Worm (Caenorhabditis elegans) whole organism, late embryonic: ENCODE measurements around the gene F20G2.5.
A peak's percentile ranks its signal among the peaks of the same experiment; 100 is the strongest.

Experiments used
- C08G9.2 ChIP-seq: sonication (generic microtip); optimal IDR thresholded peaks from 2 replicates; lab custom pipeline; 2016; ENCODE audit warnings: mild to moderate bottlenecking, missing genetic modification characterization, moderate library complexity, missing compliant biosample characterization
- F13H6.1 ChIP-seq: sonication (generic microtip); optimal IDR thresholded peaks from 2 replicates; lab custom pipeline; 2016; ENCODE audit warnings: missing genetic modification characterization, missing compliant biosample characterization
- K09A11.1 ChIP-seq: sonication (generic microtip); optimal IDR thresholded peaks from 2 replicates; lab custom pipeline; 2017; ENCODE audit warnings: antibody characterized with exemption, mild to moderate bottlenecking, missing genetic modification characterization, missing compliant biosample characterization; ENCODE audit not compliant: insufficient read depth
- T23F11.4 ChIP-seq: fragments of 200-800 bp; sonication (Bioruptor generic); optimal IDR thresholded peaks from 2 replicates; lab custom pipeline; 2018; ENCODE audit warnings: mild to moderate bottlenecking, missing genetic modification characterization, missing compliant biosample characterization
- Y22D7AL.16 ChIP-seq: sonication (generic microtip); optimal IDR thresholded peaks from 2 replicates; lab custom pipeline; 2016; ENCODE audit warnings: missing genetic modification characterization, missing compliant biosample characterization
- ama-1 ChIP-seq: fragments of 150-350 bp; optimal IDR thresholded peaks from 2 replicates; lab custom pipeline; 2014
- ceh-18 ChIP-seq: sonication (generic microtip); optimal IDR thresholded peaks from 2 replicates; lab custom pipeline; 2016; ENCODE audit warnings: missing genetic modification characterization, missing compliant biosample characterization
- ceh-2 ChIP-seq: sonication (generic microtip); optimal IDR thresholded peaks from 2 replicates; lab custom pipeline; 2016; ENCODE audit warnings: missing genotype, missing genetic modification characterization, missing compliant biosample characterization
- ceh-22 ChIP-seq: sonication (generic microtip); optimal IDR thresholded peaks from 2 replicates; lab custom pipeline; 2017; ENCODE audit warnings: missing biosample characterization, missing genetic modification characterization
- ceh-30 ChIP-seq: fragments of 150-350 bp; optimal IDR thresholded peaks from 2 replicates; lab custom pipeline; 2014; ENCODE audit warnings: missing biosample characterization, missing genetic modification characterization
- ceh-34 ChIP-seq: sonication (generic microtip); optimal IDR thresholded peaks from 2 replicates; lab custom pipeline; 2016; ENCODE audit warnings: mild to moderate bottlenecking, missing genetic modification characterization, missing compliant biosample characterization
- ceh-48 ChIP-seq: sonication (generic microtip); optimal IDR thresholded peaks from 2 replicates; lab custom pipeline; 2016; ENCODE audit warnings: missing genetic modification characterization, inconsistent platforms, missing compliant biosample characterization
- ceh-6 ChIP-seq: fragments of 200-800 bp; sonication (Bioruptor generic); optimal IDR thresholded peaks from 2 replicates; lab custom pipeline; 2018; ENCODE audit warnings: mild to moderate bottlenecking, missing genetic modification characterization, missing compliant biosample characterization
- ceh-9 ChIP-seq: sonication (generic microtip); optimal IDR thresholded peaks from 2 replicates; lab custom pipeline; 2016; ENCODE audit warnings: mild to moderate bottlenecking, missing genetic modification characterization, inconsistent platforms, missing compliant biosample characterization
- dmd-4 ChIP-seq: sonication (generic microtip); optimal IDR thresholded peaks from 2 replicates; lab custom pipeline; 2016; ENCODE audit warnings: borderline replicate concordance, missing genetic modification characterization, missing compliant biosample characterization
- dve-1 ChIP-seq: sonication (generic microtip); optimal IDR thresholded peaks from 2 replicates; lab custom pipeline; 2017; ENCODE audit warnings: antibody characterized with exemption, mild to moderate bottlenecking, missing genetic modification characterization, missing compliant biosample characterization
- eyg-1 ChIP-seq: sonication (generic microtip); optimal IDR thresholded peaks from 2 replicates; lab custom pipeline; 2016; ENCODE audit warnings: missing genotype, missing genetic modification characterization, missing compliant biosample characterization
- fkh-10 ChIP-seq: fragments of 150-350 bp; optimal IDR thresholded peaks from 2 replicates; lab custom pipeline; 2014; ENCODE audit warnings: missing biosample characterization, missing genetic modification reagents, missing genetic modification characterization
- fkh-6 ChIP-seq: sonication (generic microtip); optimal IDR thresholded peaks from 2 replicates; lab custom pipeline; 2016; ENCODE audit warnings: missing genetic modification characterization, missing compliant biosample characterization
- hlh-15 ChIP-seq: sonication (generic microtip); optimal IDR thresholded peaks from 2 replicates; lab custom pipeline; 2016; ENCODE audit warnings: missing genetic modification characterization, missing compliant biosample characterization
- hlh-6 ChIP-seq: sonication (generic microtip); optimal IDR thresholded peaks from 2 replicates; lab custom pipeline; 2016; ENCODE audit warnings: missing genotype, missing genetic modification characterization, missing compliant biosample characterization
- lin-11 ChIP-seq: fragments of 200-800 bp; sonication (Bioruptor generic); optimal IDR thresholded peaks from 2 replicates; lab custom pipeline; 2018; ENCODE audit warnings: mild to moderate bottlenecking, missing genetic modification characterization, missing compliant biosample characterization
- mec-3 ChIP-seq: sonication (generic microtip); optimal IDR thresholded peaks from 2 replicates; lab custom pipeline; 2016; ENCODE audit warnings: borderline replicate concordance, missing genetic modification characterization, missing compliant biosample characterization
- nfya-1 ChIP-seq: sonication (generic microtip); optimal IDR thresholded peaks from 2 replicates; lab custom pipeline; 2017; ENCODE audit warnings: missing genetic modification characterization, mild to moderate bottlenecking, missing compliant biosample characterization, antibody characterized with exemption, moderate library complexity
- nhr-232 ChIP-seq: sonication (generic microtip); optimal IDR thresholded peaks from 2 replicates; lab custom pipeline; 2016; ENCODE audit warnings: missing genetic modification characterization, missing compliant biosample characterization
- pax-1 ChIP-seq: fragments of 150-350 bp; optimal IDR thresholded peaks from 2 replicates; lab custom pipeline; 2014; ENCODE audit warnings: missing biosample characterization, missing genetic modification characterization
- pha-2 ChIP-seq: sonication (generic microtip); optimal IDR thresholded peaks from 2 replicates; lab custom pipeline; 2017; ENCODE audit warnings: mild to moderate bottlenecking, missing genetic modification characterization, missing compliant biosample characterization
- rnt-1 ChIP-seq: sonication (generic microtip); optimal IDR thresholded peaks from 2 replicates; lab custom pipeline; 2016; ENCODE audit warnings: missing genetic modification characterization, missing compliant biosample characterization
- sdc-2 ChIP-seq: sonication (generic microtip); optimal IDR thresholded peaks from 2 replicates; lab custom pipeline; 2016; ENCODE audit warnings: missing genotype, missing genetic modification characterization, missing compliant biosample characterization
- sox-2 ChIP-seq: fragments of 200-800 bp; sonication (Bioruptor generic); IDR thresholded peaks from 2 replicates; pipeline ENCODE4 v1.3.6; 2022; ENCODE audit warnings: missing genetic modification reagents, missing genetic modification characterization, missing compliant biosample characterization
- sox-4 ChIP-seq: sonication (generic microtip); optimal IDR thresholded peaks from 2 replicates; lab custom pipeline; 2017; ENCODE audit warnings: mild to moderate bottlenecking, missing genetic modification characterization, inconsistent platforms, missing compliant biosample characterization
- syd-9 ChIP-seq: sonication (generic microtip); optimal IDR thresholded peaks from 2 replicates; lab custom pipeline; 2016; ENCODE audit warnings: mild to moderate bottlenecking, missing genetic modification characterization, moderate library complexity, missing compliant biosample characterization
- tbx-2 ChIP-seq: sonication (generic microtip); optimal IDR thresholded peaks from 2 replicates; lab custom pipeline; 2016; ENCODE audit warnings: missing genetic modification characterization, missing compliant biosample characterization
- ttx-3 ChIP-seq: sonication (generic microtip); optimal IDR thresholded peaks from 2 replicates; lab custom pipeline; 2016; ENCODE audit warnings: missing genetic modification reagents, missing genetic modification characterization, missing compliant biosample characterization
- unc-3 ChIP-seq, 2 experiments: fragments of 200-800 bp in 1 of 2; sonication (Bioruptor generic) in 1 of 2; sonication (generic microtip) in 1 of 2; conservative IDR thresholded peaks in 1 of 2; optimal IDR thresholded peaks in 1 of 2; 2 replicates each; pipeline versions ENCODE4 v1.3.6 to Lab custom; 2016 to 2022; ENCODE audit warnings: missing compliant biosample characterization in 2 of 2, missing genetic modification characterization in 2 of 2, missing genetic modification reagents in 1 of 2
- unc-55 ChIP-seq: sonication (generic microtip); optimal IDR thresholded peaks from 2 replicates; lab custom pipeline; 2017; ENCODE audit warnings: missing biosample characterization, missing genetic modification reagents, missing genetic modification characterization
- unc-86 ChIP-seq: sonication (generic microtip); optimal IDR thresholded peaks from 2 replicates; lab custom pipeline; 2016; ENCODE audit warnings: missing genetic modification characterization, missing compliant biosample characterization

The F20G2.5 gene

DNA sequence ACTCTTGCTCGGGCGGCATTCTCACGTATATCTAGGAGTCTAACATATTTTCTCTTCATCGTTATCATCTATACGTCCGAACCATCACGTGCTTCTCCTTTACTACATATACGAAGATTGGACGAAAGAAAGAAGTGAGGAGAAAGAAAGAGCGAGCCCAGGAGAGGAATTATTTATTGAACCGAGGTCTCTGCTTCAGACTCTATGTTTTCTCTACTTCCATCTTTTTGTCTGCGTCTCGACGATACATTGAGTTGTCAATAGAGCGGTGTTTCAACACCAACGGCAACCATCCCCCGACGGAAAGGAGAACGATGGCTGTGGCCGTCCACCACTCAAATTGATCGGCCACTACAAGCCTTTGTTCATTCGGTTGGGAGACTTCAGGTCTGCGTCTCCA is 18.1 kb downstream of the F20G2.5 start (continued):
- TF ChIP-seq dve-1 (tag; lab: Kevin White, UChicago) = peak; percentile 81
- peak; percentile 27 for TF ChIP-seq ceh-6 (GFP tag; lab: Kevin White, UChicago)
- no peak for TF ChIP-seq mec-3 (tag; lab: Kevin White, UChicago)
- TF ChIP-seq K09A11.1 (tag; lab: Kevin White, UChicago) = peak; percentile 35
- TF ChIP-seq rnt-1 (tag; lab: Kevin White, UChicago) = peak; percentile 76
- peak; percentile 27 for TF ChIP-seq Y22D7AL.16
- no peak for TF ChIP-seq ttx-3 (tag; lab: Kevin White, UChicago)
- peak; percentile 36 for TF ChIP-seq sox-2 (GFP tag; lab: Robert Waterston, UW)
- peak; percentile 86 for TF ChIP-seq unc-55 (GFP tag; lab: Kevin White, UChicago)
- peak; percentile 54 for TF ChIP-seq unc-86 (tag; lab: Kevin White, UChicago)
- TF ChIP-seq ceh-30 (tag; lab: Kevin White, UChicago) = peak; percentile 90
- TF ChIP-seq hlh-6 = peak; percentile 26
- peak; percentile 86 for TF ChIP-seq ceh-34
- TF ChIP-seq sox-4 (tag; lab: Kevin White, UChicago) = no peak
- TF ChIP-seq nfya-1 (tag; lab: Kevin White, UChicago) = peak; percentile 94
- TF ChIP-seq unc-3 (GFP tag; conservative IDR thresholded peaks at IDR 0.05; lab: Robert Waterston, UW) = 0 out of 2 replicates have a peak, but pooled peaks have one; percentile 34
- no peak for TF ChIP-seq unc-3 (tag; optimal IDR thresholded peaks at IDR 0.05; lab: Kevin White, UChicago)
- TF ChIP-seq ceh-48 (tag; lab: Kevin White, UChicago) = peak; percentile 70
- peak; percentile 14 for TF ChIP-seq T23F11.4 (GFP tag; lab: Kevin White, UChicago)

DNA sequence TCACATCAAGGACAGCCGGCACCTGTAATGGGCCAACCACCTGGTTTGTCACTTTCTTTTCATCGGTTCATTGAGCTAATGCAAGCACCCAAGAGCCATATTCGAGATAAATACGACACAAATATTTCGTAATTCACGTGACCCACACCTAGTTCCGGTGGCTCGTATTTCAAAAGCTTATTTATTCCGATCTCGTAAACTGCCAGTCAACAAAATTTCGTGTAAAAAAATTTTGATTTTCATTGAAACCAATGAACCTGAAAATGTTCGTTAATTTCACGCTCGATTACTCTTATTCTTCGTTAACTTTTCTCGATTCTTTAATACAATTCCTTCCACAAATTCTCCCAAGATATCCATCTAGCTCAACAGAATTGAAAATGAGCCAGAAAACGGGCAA is 18.8 kb downstream of the F20G2.5 start:
- TF ChIP-seq nhr-232 (tag; lab: Kevin White, UChicago) (no peak), T23F11.4 (GFP tag; lab: Kevin White, UChicago) (no peak), F13H6.1 (tag; lab: Kevin White, UChicago) (no peak), lin-11 (no peak), C08G9.2 (tag; lab: Kevin White, UChicago) (no peak), ceh-6 (GFP tag; lab: Kevin White, UChicago) (no peak), fkh-10 (no peak), ama-1 (no peak), syd-9 (no peak), fkh-6 (tag; lab: Kevin White, UChicago) (no peak), unc-55 (GFP tag; lab: Kevin White, UChicago) (no peak)
- TF ChIP-seq, all 69 proteins: peak for 0

DNA sequence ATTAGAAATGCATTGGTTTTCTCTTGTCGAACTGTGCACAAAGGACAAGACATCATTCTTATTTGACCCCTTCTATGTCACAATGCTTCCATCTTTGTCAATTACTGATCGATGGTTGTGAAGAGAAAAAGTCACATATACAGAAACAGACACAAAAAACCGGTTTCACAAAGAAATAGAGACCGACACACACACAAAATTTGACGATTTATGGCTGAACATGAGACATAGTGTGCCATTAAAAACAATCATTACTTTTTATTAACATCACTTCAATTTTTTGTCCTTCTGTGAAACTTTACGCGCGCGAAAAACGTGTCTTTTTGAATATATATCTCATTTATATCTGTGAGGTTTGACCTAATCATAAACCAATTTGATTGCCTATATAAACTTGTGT is 19.2 kb downstream of the F20G2.5 start:
- TF ChIP-seq hlh-6 = no peak
- TF ChIP-seq nfya-1 (tag; lab: Kevin White, UChicago) = no peak
- no peak for TF ChIP-seq ceh-22 (tag; lab: Kevin White, UChicago)
- no peak for TF ChIP-seq sdc-2 (tag; lab: Kevin White, UChicago)

DNA sequence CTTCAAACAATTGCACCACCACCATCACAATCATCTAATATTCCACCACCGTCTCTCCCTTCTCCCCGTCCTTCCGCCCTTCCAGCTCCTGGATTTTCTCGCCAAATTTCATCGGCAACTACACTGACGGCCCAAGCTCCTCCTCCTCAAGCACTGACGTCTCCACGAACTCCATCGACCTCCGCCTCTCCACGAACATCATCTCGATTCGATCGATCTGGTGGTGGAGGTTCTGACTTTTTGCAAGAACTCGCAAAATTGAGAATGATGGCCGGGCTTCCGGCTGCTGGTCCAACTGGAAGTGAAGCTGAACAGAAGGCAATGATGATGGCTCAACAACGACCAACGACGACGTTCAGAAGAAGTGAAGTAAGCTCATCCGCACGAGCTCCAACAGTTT is 22.7 kb downstream of the F20G2.5 start:
- TF ChIP-seq fkh-10 (no peak), eyg-1 (tag; lab: Kevin White, UChicago) (no peak), rnt-1 (tag; lab: Kevin White, UChicago) (no peak), nfya-1 (tag; lab: Kevin White, UChicago) (no peak), pha-2 (tag; lab: Kevin White, UChicago) (no peak), hlh-6 (no peak), ceh-48 (tag; lab: Kevin White, UChicago) (no peak), C08G9.2 (tag; lab: Kevin White, UChicago) (no peak), lin-11 (no peak), tbx-2 (tag; lab: Kevin White, UChicago) (no peak), ceh-9 (no peak), pax-1 (tag; lab: Kevin White, UChicago) (no peak), unc-55 (GFP tag; lab: Kevin White, UChicago) (no peak), ceh-2 (tag; lab: Kevin White, UChicago) (no peak), hlh-15 (tag; lab: Kevin White, UChicago) (no peak), ceh-18 (tag; lab: Kevin White, UChicago) (no peak), sox-4 (tag; lab: Kevin White, UChicago) (no peak), dmd-4 (tag; lab: Kevin White, UChicago) (no peak)
